Worm (Caenorhabditis elegans) whole organism, L1 larva: ENCODE measurements around the gene orc-2.

Source experiments
- fos-1 ChIP-seq: fragments of 150-350 bp; optimal IDR thresholded peaks from 2 replicates; lab custom pipeline; 2014; ENCODE audit warnings: missing biosample characterization, missing genetic modification characterization
- unc-62 ChIP-seq: fragments of 150-350 bp; optimal IDR thresholded peaks from 2 replicates; lab custom pipeline; 2014; ENCODE audit warnings: missing biosample characterization, missing genetic modification reagents, missing genetic modification characterization

DNA sequence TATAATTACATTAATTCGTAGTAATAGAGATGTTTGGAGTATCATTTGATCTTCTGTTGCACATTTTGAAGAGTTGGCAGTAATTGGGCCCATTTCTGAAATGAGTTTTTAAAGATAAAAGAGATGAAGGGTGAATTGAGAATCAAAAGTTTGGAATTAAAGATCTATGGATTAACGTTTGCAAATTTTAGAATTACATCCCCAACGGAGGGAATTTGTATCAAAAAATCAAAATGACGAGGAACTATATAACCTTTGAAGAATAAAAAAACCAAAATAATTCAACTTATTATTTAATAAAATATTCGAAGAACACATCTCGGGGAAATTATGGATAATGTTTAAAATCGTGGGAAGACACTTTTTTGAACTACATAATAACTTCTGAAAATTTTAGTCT is 21.3 kb downstream of the orc-2 start, which contains the start of gene sra-10:
- no peak for TF ChIP-seq fos-1 (tag; lab: Kevin White, UChicago)
- TF ChIP-seq unc-62 (GFP tag; lab: Kevin White, UChicago): no peak
